Worm (Caenorhabditis elegans) whole organism, L3 larva: Measurements from ENCODE around the gene sdc-3.
"Not testable (repeated sequence)": the region's sequence is repeated elsewhere in the genome, so short reads cannot be mapped to it uniquely, and the experiment has no call there.

ENCODE experiments used
- ZK546.5 ChIP-seq: sonication (generic microtip); optimal IDR thresholded peaks from 2 replicates; lab custom pipeline; 2017; ENCODE audit warnings: missing biosample characterization, missing genetic modification characterization
- aly-2 ChIP-seq: fragments of 150-350 bp; optimal IDR thresholded peaks from 2 replicates; lab custom pipeline; 2014; ENCODE audit warnings: missing biosample characterization, missing genetic modification characterization
- egl-27 ChIP-seq: sonication (generic microtip); optimal IDR thresholded peaks from 4 replicates; lab custom pipeline; 2017; ENCODE audit warnings: missing biosample characterization, missing genetic modification reagents, missing genetic modification characterization
- fkh-10 ChIP-seq: sonication (generic microtip); optimal IDR thresholded peaks from 2 replicates; lab custom pipeline; 2017; ENCODE audit warnings: missing biosample characterization, missing genetic modification reagents, missing genetic modification characterization
- lin-15B ChIP-seq: fragments of 150-350 bp; optimal IDR thresholded peaks from 2 replicates; lab custom pipeline; 2014; ENCODE audit warnings: missing biosample characterization, missing genetic modification characterization
- nfya-1 ChIP-seq: sonication (generic microtip); optimal IDR thresholded peaks from 2 replicates; lab custom pipeline; 2017; ENCODE audit warnings: missing genetic modification characterization, mild to moderate bottlenecking, missing compliant biosample characterization, antibody characterized with exemption, moderate library complexity; ENCODE audit not compliant: insufficient read depth
- pha-4 ChIP-seq: fragments of 150-350 bp; optimal IDR thresholded peaks from 2 replicates; lab custom pipeline; 2014; ENCODE audit warnings: missing biosample characterization, missing genetic modification reagents, missing genetic modification characterization
- pqm-1 ChIP-seq: fragments of 150-350 bp; optimal IDR thresholded peaks from 2 replicates; lab custom pipeline; 2017; ENCODE audit warnings: missing biosample characterization, missing genetic modification characterization, inconsistent platforms
- sea-2 ChIP-seq: fragments of 150-350 bp; sonication (generic microtip); optimal IDR thresholded peaks from 4 replicates; lab custom pipeline; 2014; ENCODE audit warnings: missing biosample characterization, missing genetic modification reagents, missing genetic modification characterization
- tbx-2 ChIP-seq: sonication (generic microtip); optimal IDR thresholded peaks from 2 replicates; lab custom pipeline; 2016; ENCODE audit warnings: mild to moderate bottlenecking, missing genetic modification characterization, missing compliant biosample characterization
- unc-62 ChIP-seq: fragments of 150-350 bp; sonication (generic microtip); optimal IDR thresholded peaks from 4 replicates; lab custom pipeline; 2014; ENCODE audit warnings: missing biosample characterization, missing genetic modification reagents, missing genetic modification characterization
- ztf-4 ChIP-seq: fragments of 150-350 bp; optimal IDR thresholded peaks from 2 replicates; lab custom pipeline; 2014; ENCODE audit warnings: missing biosample characterization, missing genetic modification characterization

- TF ChIP-seq fkh-10 (GFP tag; lab: Kevin White, UChicago); sea-2 (GFP tag; lab: Kevin White, UChicago); ZK546.5 (tag; lab: Kevin White, UChicago); pqm-1 (tag; lab: Kevin White, UChicago); unc-62 (GFP tag; lab: Kevin White, UChicago); lin-15B (tag; lab: Kevin White, UChicago); nfya-1 (tag; lab: Kevin White, UChicago); pha-4 (tag; lab: Kevin White, UChicago); ztf-4 (tag; lab: Kevin White, UChicago); aly-2 (tag; lab: Kevin White, UChicago); egl-27; tbx-2: not testable (repeated sequence)
These were observed 11.2 kb downstream of the sdc-3 start, which contains the start of gene melo-3 for ce11 chrV:15036769-15037168.
